Fruit fly (Drosophila melanogaster) Kc167 (cell line): ENCODE results near the gene Amt.

ENCODE experiments used
- Myc ChIP-seq: fragments of >200 bp; optimal IDR thresholded peaks from 2 replicates; lab custom pipeline; 2017; ENCODE audit warnings: missing external identifiers
- Sin3A ChIP-seq: fragments of >200 bp; optimal IDR thresholded peaks from 2 replicates; lab custom pipeline; 2018; ENCODE audit warnings: missing external identifiers
- h ChIP-seq: fragments of >200 bp; optimal IDR thresholded peaks from 3 replicates; lab custom pipeline; 2018; ENCODE audit warnings: missing external identifiers
- insv ChIP-seq: fragments of >200 bp; optimal IDR thresholded peaks from 3 replicates; lab custom pipeline; 2018; ENCODE audit warnings: missing external identifiers
- psq ChIP-seq: fragments of >200 bp; optimal IDR thresholded peaks from 2 replicates; lab custom pipeline; 2017; ENCODE audit warnings: missing external identifiers
- ttk ChIP-seq: sonication (Bioruptor generic); optimal IDR thresholded peaks from 2 replicates; lab custom pipeline; 2017; ENCODE audit warnings: missing external identifiers

Amt gene

DNA sequence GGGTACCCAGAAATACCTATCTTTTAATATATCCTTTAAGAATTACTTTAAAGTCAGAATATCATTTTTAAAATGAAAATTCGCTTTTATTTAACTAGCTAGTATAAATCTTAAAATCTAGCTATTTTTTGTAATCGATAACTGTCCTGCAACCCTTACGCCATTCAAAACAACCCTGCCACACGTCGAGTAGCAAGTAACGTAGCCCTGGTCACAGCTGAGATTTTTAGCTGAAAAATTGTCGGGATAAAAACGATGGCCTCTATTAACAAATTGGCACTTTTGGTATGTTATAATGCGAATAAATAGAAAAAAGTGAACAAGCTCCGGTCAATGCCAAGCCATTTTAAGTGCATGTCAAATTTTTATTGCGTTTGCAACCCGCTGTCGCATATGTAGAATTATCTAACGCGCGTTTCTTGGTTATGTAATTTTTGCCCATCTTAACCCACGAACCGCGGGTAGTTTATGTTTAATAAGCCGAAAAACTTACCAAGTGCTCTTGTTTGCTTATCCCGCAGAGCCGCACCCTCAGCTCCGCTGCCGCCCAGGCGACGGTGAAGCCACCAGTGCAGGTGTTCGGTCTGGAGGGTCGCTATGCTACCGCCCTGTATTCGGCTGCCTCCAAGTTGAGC, 16.6 kb upstream of the Amt start, which contains the start of gene ATPsynO:
Gene ATPsynO, plus strand, starts transcription at position 186 of the 635 bp plus-strand sequence.
- TF ChIP-seq insv (lab: Kevin White, UChicago) (no peak), ttk (lab: Kevin White, UChicago) (no peak)

DNA sequence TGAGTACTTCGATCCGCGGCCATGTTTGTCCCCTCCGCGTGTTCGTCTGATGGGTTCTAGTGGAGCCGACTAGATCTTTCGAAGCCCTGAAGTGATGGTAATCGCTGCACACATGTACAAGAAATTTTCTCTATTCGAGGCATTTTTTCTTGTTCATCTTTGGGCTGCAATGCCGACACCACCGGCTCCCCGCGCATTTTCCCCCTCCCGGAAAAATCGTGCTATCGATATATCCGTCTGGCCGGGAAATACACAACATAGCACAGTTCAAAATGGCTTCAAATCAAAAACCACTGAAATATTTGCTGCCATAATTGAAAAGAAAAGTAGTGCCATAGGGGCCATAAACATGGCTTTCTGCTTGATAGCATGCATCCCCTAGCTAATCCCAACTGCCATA, 15.0 kb upstream of the Amt start:
- TF ChIP-seq psq (lab: Kevin White, UChicago), result no peak
- no peak for TF ChIP-seq Sin3A (lab: Kevin White, UChicago)
- no peak for TF ChIP-seq h (lab: Kevin White, UChicago)
- TF ChIP-seq insv (lab: Kevin White, UChicago), result no peak
- no peak for TF ChIP-seq ttk (lab: Kevin White, UChicago)
- no peak for TF ChIP-seq Myc

DNA sequence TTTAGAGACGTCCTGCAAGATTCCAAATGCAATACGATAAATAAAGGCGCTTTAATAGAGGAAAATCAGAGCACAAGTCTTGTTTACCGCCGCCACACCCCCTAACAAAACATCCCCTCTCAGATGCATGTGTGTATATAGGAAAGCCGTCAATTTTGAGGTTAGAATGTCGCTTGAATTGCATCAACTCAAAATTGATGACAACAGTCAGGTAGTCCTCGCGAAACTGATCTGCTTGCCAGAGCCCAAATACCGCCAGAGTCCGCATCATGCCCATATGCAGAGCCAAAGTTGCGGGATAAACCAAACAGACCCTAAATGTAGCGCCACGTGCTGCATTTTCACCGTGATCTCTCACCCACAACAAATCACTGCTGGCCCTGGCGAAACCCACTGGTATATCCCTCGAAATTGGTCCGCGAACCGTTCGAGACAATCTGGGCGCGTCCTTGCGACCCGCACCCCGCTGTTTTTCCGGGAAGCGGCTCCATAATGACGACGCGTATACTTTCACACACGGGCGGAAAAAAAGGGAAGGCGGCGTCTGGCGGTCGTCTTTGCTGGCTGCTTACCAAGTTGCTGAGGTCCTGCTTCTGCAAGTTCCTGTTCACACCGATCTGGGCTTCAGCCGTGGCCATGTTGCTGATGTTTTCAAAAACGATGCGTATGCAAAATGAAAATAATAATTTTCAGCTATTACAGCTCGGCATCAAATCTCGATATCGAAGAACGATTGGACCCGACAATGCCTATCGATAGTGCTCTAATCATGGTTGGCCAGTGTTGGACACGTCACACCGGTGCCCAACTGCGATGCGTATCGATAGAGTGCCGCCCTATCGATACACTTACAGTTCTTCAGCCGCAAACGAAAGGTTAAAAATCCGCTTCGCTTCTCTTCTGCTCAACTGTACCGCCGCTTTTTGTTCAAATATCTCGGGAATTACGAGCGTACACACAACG, 14.1 kb upstream of the Amt start, which contains the start of the genes eIF2gamma and Set:
Gene eIF2gamma, minus strand, starts transcription at position 749 of the 963 bp plus-strand sequence.
Gene Set, plus strand, starts transcription at position 843 of the 963 bp plus-strand sequence.
- TF ChIP-seq ttk (lab: Kevin White, UChicago) (no peak), psq (lab: Kevin White, UChicago) (no peak), insv (lab: Kevin White, UChicago) (no peak), Sin3A (lab: Kevin White, UChicago) (no peak), Myc (no peak), h (lab: Kevin White, UChicago) (no peak)

DNA sequence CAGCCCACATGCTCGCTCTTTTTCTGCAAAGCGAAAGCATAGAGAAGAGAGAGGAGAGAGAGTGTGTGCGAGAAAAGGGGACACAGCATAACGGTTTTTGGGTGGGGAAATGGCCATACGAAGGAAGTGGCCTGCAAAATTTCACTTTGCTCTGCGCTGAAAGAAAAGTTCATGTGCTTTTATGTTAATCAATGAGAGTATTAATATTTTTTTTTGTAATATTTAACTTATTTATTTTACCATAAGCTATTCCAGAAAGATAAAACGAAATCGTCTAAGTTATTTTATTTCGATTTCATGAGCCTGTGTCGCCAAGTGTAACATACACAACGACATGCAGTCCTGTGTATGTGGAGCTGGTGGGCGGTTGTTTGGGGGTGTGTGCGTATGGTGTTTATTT, 1.5 kb upstream of the Amt start:
- TF ChIP-seq ttk (lab: Kevin White, UChicago), result no peak
- no peak for TF ChIP-seq h (lab: Kevin White, UChicago)
- no peak for TF ChIP-seq insv (lab: Kevin White, UChicago)
- TF ChIP-seq Sin3A (lab: Kevin White, UChicago), result no peak
- TF ChIP-seq Myc, result no peak
- no peak for TF ChIP-seq psq (lab: Kevin White, UChicago)

DNA sequence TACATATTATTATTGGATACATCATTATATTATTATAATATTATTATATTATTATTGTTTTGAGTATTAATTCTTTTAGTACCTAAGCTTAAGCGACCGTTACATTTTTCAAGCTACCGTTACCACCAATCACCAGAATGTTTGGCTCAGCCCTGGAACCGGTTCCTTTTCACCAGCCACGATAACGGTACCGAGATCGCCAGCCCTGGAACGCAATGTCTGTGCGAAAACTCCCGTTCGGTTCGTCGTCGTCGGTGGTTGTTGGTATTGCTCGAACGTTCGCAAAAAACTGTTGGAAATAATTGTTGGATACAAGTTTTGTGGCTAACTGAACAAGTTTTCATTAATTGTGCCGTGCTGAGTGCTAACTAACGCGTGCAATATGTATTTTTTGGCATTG, 798 bp upstream of the Amt start, which contains the start of gene CG42404:
Gene CG42404, plus strand, starts transcription at position 360 of the 400 bp plus-strand sequence.
- no peak for TF ChIP-seq insv (lab: Kevin White, UChicago)
- no peak for TF ChIP-seq Sin3A (lab: Kevin White, UChicago)
- no peak for TF ChIP-seq ttk (lab: Kevin White, UChicago)
- TF ChIP-seq Myc, result no peak
- no peak for TF ChIP-seq psq (lab: Kevin White, UChicago)
- TF ChIP-seq h (lab: Kevin White, UChicago), result no peak

DNA sequence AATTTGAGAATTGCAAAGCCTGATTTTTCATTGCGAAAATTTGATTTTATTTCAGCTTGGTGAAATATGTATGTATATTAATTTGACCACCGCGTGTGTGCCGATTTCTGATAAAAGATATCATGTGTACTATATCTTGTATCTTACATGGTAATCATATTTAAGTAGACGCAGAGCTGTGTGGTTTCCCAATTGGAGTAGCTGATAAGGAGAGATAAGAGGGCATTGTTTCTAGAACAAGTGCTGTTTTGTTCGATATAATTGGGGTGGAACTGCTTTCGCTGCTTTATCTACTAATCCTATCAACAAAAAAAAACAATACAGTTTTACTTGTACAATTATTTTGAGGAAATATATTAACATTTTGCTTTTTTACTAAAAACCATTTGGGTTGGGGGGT, 2.3 kb downstream of the Amt start:
- no peak for TF ChIP-seq Sin3A (lab: Kevin White, UChicago)

DNA sequence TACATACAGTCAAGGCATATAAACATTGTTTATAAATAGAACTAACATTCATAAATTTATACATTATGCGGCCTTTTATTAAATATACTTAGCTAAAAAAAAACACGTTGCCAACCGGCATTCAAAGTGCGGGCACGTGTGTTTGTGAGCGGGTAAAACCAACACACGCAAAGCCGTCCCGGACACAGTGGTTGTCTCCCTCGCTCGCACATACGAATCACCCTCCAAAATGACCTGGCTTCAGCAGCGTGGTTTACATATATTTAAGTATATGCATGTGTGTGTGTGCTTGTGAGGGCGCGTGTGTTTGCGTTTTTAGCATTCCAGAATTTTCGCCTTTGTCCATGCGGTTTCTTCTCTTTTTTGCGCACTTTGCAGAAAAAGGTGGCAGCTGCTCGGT, 5.5 kb downstream of the Amt start:
- TF ChIP-seq psq (lab: Kevin White, UChicago) (no peak), insv (lab: Kevin White, UChicago) (no peak), Sin3A (lab: Kevin White, UChicago) (no peak), ttk (lab: Kevin White, UChicago) (no peak), Myc (no peak), h (lab: Kevin White, UChicago) (no peak)

DNA sequence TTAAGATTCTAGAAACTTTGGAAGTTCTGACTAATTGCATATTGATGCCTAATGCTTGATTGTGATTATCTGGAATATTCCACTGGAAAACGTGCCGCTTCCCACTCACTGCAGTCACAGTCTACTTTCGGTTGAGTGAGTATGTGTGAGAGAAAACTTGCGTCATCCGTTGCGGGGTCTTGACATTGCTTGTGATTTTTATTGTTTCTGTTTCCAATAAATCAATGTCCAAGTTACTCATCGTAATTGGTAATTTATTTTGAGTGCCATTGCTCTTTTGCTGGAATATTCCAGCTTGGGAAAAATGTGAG, 5.9 kb downstream of the Amt start:
- no peak for TF ChIP-seq h (lab: Kevin White, UChicago)
- no peak for TF ChIP-seq Myc
- TF ChIP-seq ttk (lab: Kevin White, UChicago), result no peak
- TF ChIP-seq psq (lab: Kevin White, UChicago), result no peak
- TF ChIP-seq insv (lab: Kevin White, UChicago), result no peak
- TF ChIP-seq Sin3A (lab: Kevin White, UChicago), result no peak

DNA sequence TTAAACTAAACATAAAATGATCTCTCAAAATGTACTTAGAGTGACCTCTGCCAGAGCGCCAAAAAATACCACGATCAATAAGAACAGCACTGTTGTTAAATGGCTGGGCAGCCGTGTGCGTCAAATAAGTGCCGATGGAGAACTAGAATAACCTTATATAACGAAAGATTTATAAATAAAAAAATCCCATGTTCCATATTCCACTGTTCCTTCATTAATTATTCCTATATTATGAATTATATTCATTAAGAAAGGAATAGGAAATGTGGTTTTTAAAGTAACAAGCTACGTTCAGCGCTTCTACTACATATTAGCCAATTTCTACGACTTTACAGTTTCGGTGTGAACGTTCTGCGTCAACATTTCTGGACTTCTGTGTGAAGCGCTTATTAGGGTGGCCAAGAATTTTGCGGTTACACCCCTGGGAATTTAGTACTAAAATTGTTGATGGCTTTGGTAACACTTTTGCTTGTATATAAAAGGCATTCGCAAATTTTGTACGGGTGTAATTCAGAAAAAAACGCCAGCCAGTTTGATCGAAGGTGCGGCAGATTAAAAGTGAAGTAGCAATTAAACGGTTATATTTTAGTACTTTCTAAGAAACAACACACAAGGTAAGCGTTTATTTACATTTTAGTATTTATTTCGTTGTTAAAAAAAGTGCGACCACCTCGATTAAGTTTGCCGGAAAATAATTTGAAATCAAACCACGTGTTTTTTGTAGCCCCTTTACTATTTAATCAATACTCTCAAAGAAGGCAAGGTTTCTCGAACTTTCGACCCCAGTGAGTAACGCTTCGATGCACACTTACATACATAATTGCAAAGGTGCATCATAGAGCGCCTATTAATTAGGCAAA, 6.5 kb downstream of the Amt start, which contains the start of the genes tefu and Hsc70-4:
Gene tefu, minus strand, starts transcription at position 51 of the 860 bp plus-strand sequence.
Gene Hsc70-4, plus strand, starts transcription at position 502 of the 860 bp plus-strand sequence.
- TF ChIP-seq psq (lab: Kevin White, UChicago) (no peak), h (lab: Kevin White, UChicago) (no peak), ttk (lab: Kevin White, UChicago) (no peak), Myc (no peak), Sin3A (lab: Kevin White, UChicago) (no peak), insv (lab: Kevin White, UChicago) (no peak)

DNA sequence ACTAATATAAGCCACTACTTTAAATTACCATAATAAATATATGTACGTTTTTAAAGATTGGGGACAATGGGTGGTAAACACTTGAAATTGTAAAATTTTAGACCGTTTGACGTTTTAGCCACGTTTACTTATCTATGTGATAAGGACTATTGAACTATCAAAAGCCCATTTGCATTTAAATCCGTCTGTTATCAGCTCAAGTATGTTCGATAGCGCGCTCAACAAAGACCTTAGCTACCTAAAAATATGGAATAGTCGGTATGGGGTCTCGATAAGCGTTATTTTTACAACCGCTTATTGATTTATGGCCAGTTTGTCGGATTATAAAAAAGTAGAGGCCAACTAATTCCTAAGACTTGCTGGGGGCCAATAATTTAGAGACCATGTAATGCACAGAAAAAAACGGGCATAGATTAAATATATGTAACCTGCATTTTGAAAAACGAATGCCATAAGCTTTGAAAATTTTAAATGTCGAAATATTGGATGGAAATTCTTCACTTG, 17.2 kb downstream of the Amt start:
- no peak for TF ChIP-seq h (lab: Kevin White, UChicago)
- TF ChIP-seq Myc, result no peak
- TF ChIP-seq insv (lab: Kevin White, UChicago), result no peak
- no peak for TF ChIP-seq psq (lab: Kevin White, UChicago)
- TF ChIP-seq ttk (lab: Kevin White, UChicago), result no peak

DNA sequence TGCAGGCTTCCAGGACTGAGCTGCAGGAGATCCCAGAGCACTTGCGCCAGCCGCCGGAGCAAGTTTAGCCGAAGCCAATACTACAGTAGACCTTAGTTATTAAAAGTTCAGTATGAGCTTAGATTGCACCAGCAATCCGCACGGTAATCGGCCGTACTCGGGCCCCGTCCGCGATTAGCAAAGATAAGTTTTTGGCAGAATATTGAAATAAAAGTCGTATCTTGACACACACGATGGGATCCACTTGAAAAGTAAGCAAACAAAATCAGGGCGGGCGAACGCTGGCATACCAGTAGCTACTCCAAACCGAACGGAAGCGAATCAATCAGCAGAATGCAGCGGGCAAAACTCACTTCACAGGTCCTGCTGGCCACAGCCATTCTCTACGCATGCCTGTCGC, 18.7 kb downstream of the Amt start, which contains the start of gene CG34316:
Gene CG34316, plus strand, starts transcription at position 301 of the 400 bp plus-strand sequence.
- TF ChIP-seq insv (lab: Kevin White, UChicago), result no peak
